Fruit fly (Drosophila melanogaster) S2 (cell line): ENCODE data around the gene mtgo.

ENCODE experiments used
- CG8478 ChIP-seq: fragments of >200 bp; optimal IDR thresholded peaks from 2 replicates; lab custom pipeline; 2018
- CTCF ChIP-seq, 2 experiments: fragments of >200 bp; optimal IDR thresholded peaks; 2 replicates each; lab custom pipeline; 2018

- no peak for TF ChIP-seq CG8478 (lab: Kevin White, UChicago)
- TF ChIP-seq CTCF (optimal IDR thresholded peaks at IDR 0.05; lab: Kevin White, UChicago), result no peak
These were observed 17.6 kb downstream of the mtgo start for dm6 chr2L:16562379-16562778.
